Fruit fly (Drosophila melanogaster) whole organism, embryonic: ENCODE measurements around the gene CG5290.

Experiments
- Abd-B ChIP-seq: fragments of 200-800 bp; sonication (Bioruptor generic); optimal IDR thresholded peaks from 2 replicates; lab custom pipeline; 2018; ENCODE audit warnings: missing biosample characterization, mild to moderate bottlenecking, missing genetic modification characterization, moderate library complexity
- CG10959 ChIP-seq: fragments of 200-800 bp; sonication (Bioruptor generic); IDR thresholded peaks from 2 replicates; pipeline ENCODE4 v1.3.6; 2022; ENCODE audit warnings: missing biosample characterization, missing genetic modification characterization
- CG10979 ChIP-seq: fragments of 200-800 bp; sonication (Bioruptor generic); optimal IDR thresholded peaks from 2 replicates; lab custom pipeline; 2018; ENCODE audit warnings: missing biosample characterization, mild to moderate bottlenecking, missing genetic modification characterization, moderate library complexity
- CG11247 ChIP-seq: fragments of 200-800 bp; sonication (Bioruptor generic); IDR thresholded peaks from 2 replicates; pipeline ENCODE4 v1.3.6; 2022; ENCODE audit warnings: missing biosample characterization, missing genetic modification characterization
- CG12769 ChIP-seq: fragments of 200-800 bp; sonication (Bioruptor generic); optimal IDR thresholded peaks from 2 replicates; lab custom pipeline; 2019; ENCODE audit warnings: missing biosample characterization, mild to moderate bottlenecking, missing genetic modification characterization, moderate library complexity
- CG12942 ChIP-seq: fragments of 200-800 bp; sonication (Bioruptor generic); optimal IDR thresholded peaks from 3 replicates; lab custom pipeline; 2016; ENCODE audit warnings: missing biosample characterization, missing genetic modification characterization
- CG16779 ChIP-seq: fragments of 200-800 bp; sonication (Bioruptor generic); IDR thresholded peaks from 2 replicates; pipeline ENCODE4 v1.3.6; 2022; ENCODE audit warnings: missing biosample characterization, missing genetic modification characterization
- CG16813 ChIP-seq: fragments of 200-800 bp; sonication (Bioruptor generic); IDR thresholded peaks from 3 replicates; pipeline ENCODE4 v1.3.6; 2022; ENCODE audit warnings: missing biosample characterization, missing genetic modification characterization; ENCODE audit not compliant: partially characterized antibody
- CG18011 ChIP-seq: fragments of 200-800 bp; sonication (Bioruptor generic); optimal IDR thresholded peaks from 2 replicates; lab custom pipeline; 2017; ENCODE audit warnings: missing biosample characterization, missing genetic modification characterization, mild to moderate bottlenecking, moderate library complexity, missing genotype
- CG2199 ChIP-seq: fragments of 200-800 bp; sonication (Bioruptor generic); IDR thresholded peaks from 3 replicates; pipeline ENCODE4 v1.3.6; 2022; ENCODE audit warnings: missing biosample characterization, missing genetic modification characterization
- CG4404 ChIP-seq: fragments of 200-800 bp; sonication (Bioruptor generic); IDR thresholded peaks from 2 replicates; pipeline ENCODE4 v1.3.6; 2022; ENCODE audit warnings: missing biosample characterization, missing genetic modification characterization
- CG7357 ChIP-seq: fragments of 200-800 bp; sonication (Bioruptor generic); IDR thresholded peaks from 3 replicates; pipeline ENCODE4 v1.3.6; 2022; ENCODE audit warnings: missing biosample characterization, missing genetic modification characterization
- CG8281 ChIP-seq: fragments of 200-800 bp; sonication (Bioruptor generic); optimal IDR thresholded peaks from 2 replicates; lab custom pipeline; 2018; ENCODE audit warnings: missing biosample characterization, mild to moderate bottlenecking, missing genetic modification characterization, moderate library complexity
- CG9876 ChIP-seq: fragments of 200-800 bp; sonication (Bioruptor generic); optimal IDR thresholded peaks from 2 replicates; lab custom pipeline; 2016; ENCODE audit warnings: missing biosample characterization, missing genetic modification characterization
- Deaf1 ChIP-seq: fragments of 200-800 bp; optimal IDR thresholded peaks from 3 replicates; lab custom pipeline; 2019; ENCODE audit warnings: missing biosample characterization, mild to moderate bottlenecking, missing genetic modification characterization, moderate library complexity
- Dp ChIP-seq: fragments of 200-800 bp; sonication (Bioruptor generic); optimal IDR thresholded peaks from 2 replicates; lab custom pipeline; 2018; ENCODE audit warnings: missing biosample characterization, mild to moderate bottlenecking, missing genetic modification characterization, moderate library complexity
- Ets65A ChIP-seq: fragments of 200-800 bp; sonication (Bioruptor generic); peaks from one replicate; lab custom pipeline; 2016; ENCODE audit warnings: missing biosample characterization, missing genetic modification characterization
- GATAe ChIP-seq: fragments of 200-800 bp; sonication (Bioruptor generic); conservative IDR thresholded peaks from 2 replicates; pipeline ENCODE4 v1.3.6; 2022; ENCODE audit warnings: missing biosample characterization, missing genetic modification characterization
- Hmr ChIP-seq: fragments of 200-800 bp; sonication (Bioruptor generic); optimal IDR thresholded peaks from 3 replicates; lab custom pipeline; 2017; ENCODE audit warnings: mild to moderate bottlenecking, missing biosample characterization, missing genetic modification reagents, missing genetic modification characterization
- Nf-YC ChIP-seq: fragments of 200-800 bp; optimal IDR thresholded peaks from 3 replicates; lab custom pipeline; 2019; ENCODE audit warnings: missing biosample characterization, mild to moderate bottlenecking, missing genetic modification characterization, moderate library complexity
- Rfx ChIP-seq: fragments of 200-800 bp; sonication (Bioruptor generic); IDR thresholded peaks from 2 replicates; pipeline ENCODE4 v1.3.6; 2022; ENCODE audit warnings: missing biosample characterization, missing genetic modification characterization
- Scr ChIP-seq: fragments of 200-800 bp; sonication (Bioruptor generic); IDR thresholded peaks from 2 replicates; pipeline ENCODE4 v1.3.6; 2022; ENCODE audit warnings: missing biosample characterization, missing genetic modification characterization; ENCODE audit not compliant: partially characterized antibody
- Sox100B ChIP-seq: fragments of 200-800 bp; sonication (Bioruptor generic); optimal IDR thresholded peaks from 3 replicates; lab custom pipeline; 2018; ENCODE audit warnings: missing biosample characterization, mild to moderate bottlenecking, missing genetic modification characterization
- Vsx1 ChIP-seq: fragments of 200-800 bp; sonication (Bioruptor generic); optimal IDR thresholded peaks from 2 replicates; lab custom pipeline; 2017; ENCODE audit warnings: missing biosample characterization, mild to moderate bottlenecking, missing genetic modification characterization, missing genetic modification reagents
- Xrp1 ChIP-seq: fragments of 200-800 bp; sonication (Bioruptor generic); IDR thresholded peaks from 2 replicates; pipeline ENCODE4 v1.3.6; 2022; ENCODE audit warnings: missing biosample characterization, missing genetic modification characterization
- ash1 ChIP-seq: fragments of 200-800 bp; sonication (Bioruptor generic); optimal IDR thresholded peaks from 2 replicates; lab custom pipeline; 2018; ENCODE audit warnings: missing biosample characterization, mild to moderate bottlenecking, missing genetic modification characterization
- br ChIP-seq: fragments of >200 bp; optimal IDR thresholded peaks from 2 replicates; lab custom pipeline; 2017
- cato ChIP-seq: fragments of 200-800 bp; sonication (Bioruptor generic); optimal IDR thresholded peaks from 2 replicates; lab custom pipeline; 2016; ENCODE audit warnings: missing biosample characterization, missing genetic modification characterization, borderline replicate concordance
- chinmo ChIP-seq: fragments of 200-800 bp; sonication (Bioruptor generic); IDR thresholded peaks from 4 replicates; pipeline ENCODE4 v1.3.6; 2022; ENCODE audit warnings: missing biosample characterization, missing genetic modification characterization; ENCODE audit not compliant: partially characterized antibody
- ewg ChIP-seq: fragments of 200-800 bp; sonication (Bioruptor generic); optimal IDR thresholded peaks from 3 replicates; lab custom pipeline; 2017; ENCODE audit warnings: mild to moderate bottlenecking, missing biosample characterization, missing genetic modification reagents, missing genetic modification characterization
- exex ChIP-seq: fragments of 200-800 bp; sonication (Bioruptor generic); optimal IDR thresholded peaks from 4 replicates; lab custom pipeline; 2018; ENCODE audit warnings: missing biosample characterization, mild to moderate bottlenecking, missing genetic modification characterization, moderate library complexity
- kni ChIP-seq: fragments of 200-800 bp; sonication (Bioruptor generic); optimal IDR thresholded peaks from 3 replicates; lab custom pipeline; 2017; ENCODE audit warnings: mild to moderate bottlenecking, missing biosample characterization, missing genetic modification reagents, missing genetic modification characterization
- lbe ChIP-seq: fragments of 200-800 bp; sonication (Bioruptor generic); optimal IDR thresholded peaks from 2 replicates; lab custom pipeline; 2016; ENCODE audit warnings: missing biosample characterization, mild to moderate bottlenecking, missing genetic modification characterization
- pfk ChIP-seq: fragments of 200-800 bp; sonication (Bioruptor generic); optimal IDR thresholded peaks from 2 replicates; lab custom pipeline; 2018; ENCODE audit warnings: missing biosample characterization, mild to moderate bottlenecking, missing genetic modification characterization, moderate library complexity
- scrt ChIP-seq: fragments of 200-800 bp; sonication (Bioruptor generic); optimal IDR thresholded peaks from 2 replicates; lab custom pipeline; 2018; ENCODE audit warnings: missing biosample characterization, mild to moderate bottlenecking, missing genetic modification characterization, moderate library complexity
- sens ChIP-seq: fragments of 200-800 bp; sonication (Bioruptor generic); peaks from one replicate; lab custom pipeline; 2016; ENCODE audit warnings: missing biosample characterization, missing genetic modification characterization
- sisA ChIP-seq: fragments of 200-800 bp; sonication (Bioruptor generic); IDR thresholded peaks from 2 replicates; pipeline ENCODE4 v1.3.6; 2022; ENCODE audit warnings: missing biosample characterization, missing genetic modification characterization
- sug ChIP-seq: fragments of 200-800 bp; optimal IDR thresholded peaks from 2 replicates; lab custom pipeline; 2019; ENCODE audit warnings: missing biosample characterization, mild to moderate bottlenecking, missing genetic modification characterization, moderate library complexity
- toy ChIP-seq: fragments of 200-800 bp; sonication (Bioruptor generic); IDR thresholded peaks from 2 replicates; pipeline ENCODE4 v1.3.6; 2022; ENCODE audit warnings: missing biosample characterization, missing genetic modification characterization
- tx ChIP-seq: fragments of 200-800 bp; sonication (Bioruptor generic); optimal IDR thresholded peaks from 2 replicates; lab custom pipeline; 2016; ENCODE audit warnings: missing biosample characterization, missing genetic modification characterization
- vvl ChIP-seq: fragments of 200-800 bp; sonication (Bioruptor generic); IDR thresholded peaks from 2 replicates; pipeline ENCODE4 v1.3.6; 2022; ENCODE audit warnings: missing biosample characterization, missing genetic modification characterization
- wor ChIP-seq: fragments of 200-800 bp; sonication (Bioruptor generic); IDR thresholded peaks from 2 replicates; pipeline ENCODE4 v1.3.6; 2022; ENCODE audit warnings: missing biosample characterization, missing genetic modification characterization
- zen ChIP-seq: fragments of 200-800 bp; sonication (Bioruptor generic); optimal IDR thresholded peaks from 3 replicates; lab custom pipeline; 2018; ENCODE audit warnings: missing biosample characterization, mild to moderate bottlenecking, missing genetic modification characterization, moderate library complexity

CG5290 gene

dm6 chr3L:17895815-17896275 lies 16.5 kb downstream of the CG5290 start, which contains the start of gene Tsp74F (continued):
- TF ChIP-seq ash1 (no peak), Scr (no peak), sens (peak; percentile 76), tx (GFP tag; lab: Kevin White, UChicago) (no peak), CG12769 (tag; lab: Kevin White, UChicago) (peak; percentile 16), CG8281 (tag; lab: Kevin White, UChicago) (peak; percentile 7), zen (tag; lab: Kevin White, UChicago) (no peak), CG11247 (GFP tag; lab: Robert Waterston, UW) (no peak), CG12942 (GFP tag; lab: Kevin White, UChicago) (no peak), sisA (no peak), Vsx1 (GFP tag; lab: Kevin White, UChicago) (no peak), Hmr (GFP tag; lab: Kevin White, UChicago) (no peak), pfk (GFP tag; lab: Kevin White, UChicago) (no peak), Abd-B (GFP tag; lab: Kevin White, UChicago) (no peak), scrt (GFP tag; lab: Kevin White, UChicago) (no peak), chinmo (GFP tag; lab: Robert Waterston, UW) (peak; percentile 90; the same call in 3 of the 4 replicates), vvl (0 out of 2 replicates have a peak, but pooled peaks have one; percentile 54), kni (GFP tag; lab: Kevin White, UChicago) (peak; percentile 61), CG16813 (GFP tag; lab: Robert Waterston, UW) (no peak)

dm6 chr3L:17893660-17894059 lies 18.7 kb downstream of the CG5290 start:
- TF ChIP-seq CG10979 (tag; lab: Kevin White, UChicago): no peak
- TF ChIP-seq chinmo (GFP tag; lab: Robert Waterston, UW): 0 out of 4 replicates have a peak, but pooled peaks have one; percentile 69
- TF ChIP-seq CG16779: 0 out of 2 replicates have a peak, but pooled peaks have one; percentile 4
- TF ChIP-seq ewg (GFP tag; lab: Kevin White, UChicago): peak; percentile 65
- peak; percentile 80 for TF ChIP-seq Deaf1 (tag; lab: Kevin White, UChicago)

dm6 chr3L:17887393-17887792 lies 25.0 kb downstream of the CG5290 start, which contains the start of gene CG7402:
Gene CG7402, plus strand, starts transcription at chr3L:17887705.
- no peak for TF ChIP-seq br (lab: Kevin White, UChicago)
- no peak for TF ChIP-seq lbe (GFP tag; lab: Kevin White, UChicago)
- no peak for TF ChIP-seq Dp
- TF ChIP-seq wor (GFP tag; lab: Robert Waterston, UW): no peak
- TF ChIP-seq Rfx (GFP tag; lab: Robert Waterston, UW): no peak
- TF ChIP-seq CG4404 (GFP tag; lab: Robert Waterston, UW): no peak
- no peak for TF ChIP-seq cato (GFP tag; lab: Kevin White, UChicago)
- TF ChIP-seq CG18011 (GFP tag; lab: Kevin White, UChicago): peak; percentile 89
- no peak for TF ChIP-seq sug
- TF ChIP-seq Xrp1 (GFP tag; lab: Robert Waterston, UW): no peak
- TF ChIP-seq Sox100B (GFP tag; lab: Kevin White, UChicago): no peak
- TF ChIP-seq CG7357 (GFP tag; lab: Robert Waterston, UW): 0 out of 3 replicates have a peak, but pooled peaks have one; percentile 15

- TF ChIP-seq Ets65A (GFP tag; lab: Kevin White, UChicago) (peak; percentile 31), CG9876 (GFP tag; lab: Kevin White, UChicago) (no peak), Nf-YC (tag; lab: Kevin White, UChicago) (no peak), GATAe (no peak), CG2199 (no peak), Rfx (GFP tag; lab: Robert Waterston, UW) (no peak), toy (GFP tag; lab: Robert Waterston, UW) (no peak), exex (tag; lab: Kevin White, UChicago) (peak; percentile 7), CG10959 (no peak)
Measured at dm6 chr3L:17886545-17886944, 25.8 kb downstream of the CG5290 start, which contains the start of gene CG16775. Gene CG16775, minus strand, starts transcription at chr3L:17886645.
